Worm (Caenorhabditis elegans) whole organism, L4/young adult: ENCODE results near the gene ecps-2.
"Not testable (repeated sequence)": the region's sequence is repeated elsewhere in the genome, so short reads cannot be mapped to it uniquely, and the experiment has no call there.

ENCODE experiments used
- W03F9.2 ChIP-seq: fragments of 150-350 bp; optimal IDR thresholded peaks from 2 replicates; lab custom pipeline; 2014; ENCODE audit warnings: missing biosample characterization, missing genetic modification characterization
- dao-5 ChIP-seq: sonication (generic microtip); optimal IDR thresholded peaks from 2 replicates; lab custom pipeline; 2016; ENCODE audit warnings: missing genotype, missing genetic modification characterization, moderate library complexity, missing compliant biosample characterization
- him-1 ChIP-seq: sonication (generic microtip); optimal IDR thresholded peaks from 2 replicates; lab custom pipeline; 2016; ENCODE audit warnings: missing genotype, missing genetic modification reagents, missing genetic modification characterization, missing compliant biosample characterization

ecps-2 gene

ce11 chrIII:10442355-10443140 lies at the start of gene ecps-2, which contains the start of gene H04D03.2:
Gene ecps-2 (plus strand): TSS chrIII:10443090.
Gene H04D03.2 (minus strand): TSS chrIII:10442405.
- TF ChIP-seq W03F9.2 (no peak), him-1 (no peak), dao-5 (no peak)

ce11 chrIII:10395990-10396389 lies 46.9 kb upstream of the ecps-2 start, which contains the start of gene M03C11.1:
Gene M03C11.1 (minus strand): TSS chrIII:10396090.
- no peak for TF ChIP-seq W03F9.2
- TF ChIP-seq him-1, result no peak
- TF ChIP-seq dao-5, result no peak

DNA sequence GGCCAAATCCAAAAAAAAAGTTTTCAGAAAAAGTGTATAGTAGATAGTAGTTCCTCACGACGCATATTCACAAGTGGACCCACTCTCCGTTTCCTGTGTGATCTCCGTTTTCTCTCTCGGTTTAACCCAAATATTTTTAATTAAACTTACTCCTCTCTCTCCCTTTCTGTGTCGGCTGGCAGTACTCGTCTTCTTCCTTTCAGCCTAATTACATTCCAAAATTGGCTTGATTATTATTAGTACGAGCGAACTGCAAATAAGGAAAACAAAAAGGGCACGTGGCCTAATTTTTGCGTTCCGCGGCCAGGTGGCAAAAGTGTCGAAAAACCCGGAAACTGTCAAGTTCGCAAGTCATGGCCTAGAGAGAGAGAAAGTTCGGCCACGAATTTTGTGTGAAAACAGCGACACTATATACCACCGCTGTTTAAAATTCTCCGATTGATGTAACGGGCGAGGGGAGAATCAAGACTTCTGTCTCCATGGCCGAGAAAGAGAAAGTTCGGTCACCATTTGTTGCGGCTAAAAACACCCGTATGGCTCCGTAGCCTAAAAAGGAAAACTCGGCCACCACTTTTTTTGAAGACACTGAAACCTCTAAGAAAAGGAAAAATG lies 45.9 kb upstream of the ecps-2 start:
- TF ChIP-seq dao-5 (no peak), W03F9.2 (no peak), him-1 (no peak)

DNA sequence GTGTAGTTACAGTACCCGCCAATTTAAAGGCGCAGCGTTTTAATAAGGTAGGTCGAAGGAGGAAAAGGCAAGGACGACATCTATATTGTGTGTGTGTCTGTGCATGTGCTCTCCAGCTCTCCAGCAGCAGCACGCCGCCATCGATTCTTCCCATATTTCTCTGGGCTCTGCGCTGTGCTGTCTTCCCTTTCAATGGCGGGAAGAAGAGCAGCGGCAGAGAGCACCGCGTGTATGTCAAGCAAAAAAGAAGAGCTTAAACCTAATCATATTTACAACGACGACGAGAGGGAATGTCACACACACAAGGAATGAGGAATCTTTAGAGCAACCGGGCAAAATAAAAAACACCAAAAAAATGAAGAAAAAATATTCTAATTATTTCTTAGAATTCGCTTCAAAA lies 44.0 kb upstream of the ecps-2 start:
- peak; percentile 22 for TF ChIP-seq him-1
- no peak for TF ChIP-seq W03F9.2

ce11 chrIII:10404918-10405317 lies 38.0 kb upstream of the ecps-2 start, which contains the start of the genes M03C11.3 and chl-1:
Gene M03C11.3 (plus strand): TSS chrIII:10405070.
Gene chl-1 (minus strand): TSS chrIII:10405240.
- no peak for TF ChIP-seq W03F9.2
- no peak for TF ChIP-seq him-1
- no peak for TF ChIP-seq dao-5

ce11 chrIII:10407198-10407663 lies 35.7 kb upstream of the ecps-2 start, which contains the start of gene hat-1:
Gene hat-1 (minus strand): TSS chrIII:10407248.
- TF ChIP-seq dao-5 (no peak), W03F9.2 (peak; percentile 91), him-1 (peak; percentile 90)

DNA sequence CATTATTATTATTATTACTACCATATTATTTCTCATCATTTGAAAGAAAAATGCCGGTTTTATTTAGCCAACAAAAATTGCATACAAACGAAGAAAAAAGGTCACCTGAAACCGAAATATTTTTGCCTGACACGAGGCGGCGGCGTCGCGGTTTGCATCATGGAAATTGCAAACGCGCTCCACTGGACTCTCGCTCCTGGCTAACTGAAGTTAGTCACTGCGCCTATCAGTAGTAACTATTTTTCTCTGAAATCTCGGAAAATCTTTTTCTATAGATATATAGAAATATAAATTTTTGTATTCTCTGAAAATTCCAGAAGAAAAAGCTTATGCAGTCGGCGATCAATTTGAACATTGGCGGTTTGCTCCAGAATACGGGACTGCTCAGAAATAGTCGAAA lies 27.1 kb upstream of the ecps-2 start, which contains the start of gene ymel-1:
TSS of gene ymel-1 (plus strand) at position 318 of the 400 bp plus-strand sequence.
- TF ChIP-seq him-1 (no peak), dao-5 (no peak), W03F9.2 (no peak)

ce11 chrIII:10421680-10422079 lies 21.2 kb upstream of the ecps-2 start:
- TF ChIP-seq him-1, result no peak
- no peak for TF ChIP-seq dao-5
- TF ChIP-seq W03F9.2, result no peak

DNA sequence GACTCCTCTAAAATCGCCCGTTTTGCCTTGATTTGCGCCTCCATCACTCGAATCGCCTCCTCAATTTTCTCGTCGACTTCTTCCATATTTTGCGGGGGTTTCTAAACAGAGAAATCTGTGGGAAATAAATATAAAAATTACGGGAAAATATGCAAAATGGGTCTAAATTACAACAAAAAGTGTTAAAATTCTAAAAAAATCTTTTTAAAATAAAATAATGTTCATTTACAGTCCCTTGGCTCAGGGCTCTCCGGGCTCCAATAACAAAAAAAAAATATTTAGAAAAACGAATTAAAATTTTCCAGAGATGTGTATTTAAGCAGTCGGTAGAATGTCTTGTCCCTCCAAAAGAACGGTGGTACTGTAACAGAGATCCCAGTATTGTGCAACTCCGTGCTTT lies 19.0 kb upstream of the ecps-2 start, which contains the start of gene M03C11.6:
TSS of gene M03C11.6 (minus strand) at position 101 of the 400 bp plus-strand sequence.
- no peak for TF ChIP-seq dao-5

ce11 chrIII:10427882-10428281 lies 15.0 kb upstream of the ecps-2 start, which contains the start of gene prp-3:
Gene prp-3 (minus strand): TSS chrIII:10427982.
- TF ChIP-seq dao-5 (no peak), him-1 (no peak), W03F9.2 (no peak)

ce11 chrIII:10432104-10432503 lies 10.8 kb upstream of the ecps-2 start:
- TF ChIP-seq W03F9.2 (no peak), him-1 (peak; percentile 2)

DNA sequence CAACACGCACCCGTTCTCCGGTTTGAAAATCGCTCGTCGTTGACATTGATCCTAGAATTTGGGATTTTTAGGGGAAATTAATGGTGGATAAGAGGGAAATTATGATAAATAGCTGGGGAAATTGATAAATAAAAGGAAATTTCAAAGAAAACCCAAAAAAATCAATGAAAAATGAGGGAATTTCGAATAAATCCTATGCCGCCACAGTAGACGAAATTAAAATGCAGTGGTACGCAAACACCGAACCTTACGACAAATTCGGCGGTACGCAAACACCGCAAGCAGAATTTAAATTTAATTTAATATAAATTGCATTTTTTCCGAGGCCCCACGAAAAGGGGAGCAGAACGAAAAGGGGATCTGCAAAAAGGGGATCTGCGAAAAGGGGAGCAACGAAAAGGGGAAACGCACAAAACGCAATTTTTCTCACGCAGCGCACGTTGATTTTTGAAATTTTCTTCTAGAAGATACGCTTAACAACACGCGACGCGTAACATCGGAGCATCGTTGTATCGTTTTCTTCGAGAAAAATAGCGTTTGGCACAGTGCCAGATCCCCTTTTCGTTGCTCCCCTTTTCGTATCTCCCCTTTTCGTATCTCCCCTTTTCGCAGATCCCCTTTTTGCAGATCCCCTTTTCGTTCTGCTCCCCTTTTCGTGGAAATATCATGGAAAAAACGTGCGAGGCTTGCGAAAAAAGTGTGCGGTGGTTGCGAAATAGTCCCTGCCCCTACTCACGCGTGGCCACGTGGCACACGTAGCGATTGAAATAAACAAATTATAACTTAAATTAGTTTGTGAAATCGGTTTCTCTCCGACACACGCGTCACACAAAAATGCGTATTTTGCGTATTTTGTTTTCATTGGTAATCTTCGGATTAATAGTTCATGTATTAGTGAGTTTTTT lies 6.7 kb upstream of the ecps-2 start, which contains the start of the genes smrd-1 and enu-3.1:
TSS of gene smrd-1 (minus strand) at position 51 of the 905 bp plus-strand sequence.
TSS of gene enu-3.1 (plus strand) at position 339 of the 905 bp plus-strand sequence.
- TF ChIP-seq him-1, result peak; percentile 6
- peak; percentile 15 for TF ChIP-seq W03F9.2

DNA sequence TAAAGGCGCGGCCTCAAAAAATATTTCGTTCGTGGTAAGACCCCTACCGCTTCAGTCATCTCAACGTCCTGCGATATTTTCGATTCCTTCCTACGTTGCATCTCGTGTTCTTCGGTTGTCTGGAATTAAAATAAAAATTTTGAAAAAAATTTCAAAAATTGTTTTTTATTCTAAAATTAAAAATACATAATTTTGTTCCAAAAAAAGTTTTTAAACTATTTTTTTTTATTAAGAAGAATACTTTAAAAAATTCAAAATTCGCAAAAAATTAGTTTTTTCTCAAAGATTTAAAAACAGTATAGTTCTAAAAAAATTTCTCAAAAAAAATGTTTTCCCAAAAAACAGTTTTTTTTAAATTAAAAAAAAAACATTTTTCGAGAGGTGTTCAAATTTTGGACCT lies 4.1 kb upstream of the ecps-2 start, which contains the start of gene H04D03.6:
TSS of gene H04D03.6 (minus strand) at position 101 of the 400 bp plus-strand sequence.
- TF ChIP-seq dao-5, W03F9.2, him-1: not testable (repeated sequence)

- no peak for TF ChIP-seq him-1
- no peak for TF ChIP-seq W03F9.2
- TF ChIP-seq dao-5, result no peak
Observed at ce11 chrIII:10446730-10447129, 3.8 kb downstream of the ecps-2 start, which contains the start of gene H04D03.7. Gene H04D03.7 (minus strand): TSS chrIII:10446830.
